Worm (Caenorhabditis elegans) whole organism, midembryonic: ENCODE data around the gene pdha-1.
A peak's percentile ranks its signal among the peaks of the same experiment; 100 is the strongest.

Experiments
- T22C8.4 ChIP-seq: fragments of 200-800 bp; sonication (Bioruptor generic); IDR thresholded peaks from 2 replicates; pipeline ENCODE4 v1.3.6; 2022; ENCODE audit warnings: missing genetic modification characterization, missing compliant biosample characterization
- cog-1 ChIP-seq: sonication (generic microtip); optimal IDR thresholded peaks from 2 replicates; lab custom pipeline; 2016; ENCODE audit warnings: missing genetic modification characterization, missing compliant biosample characterization
- flt-1 ChIP-seq: fragments of 200-800 bp; sonication (Bioruptor generic); IDR thresholded peaks from 2 replicates; pipeline ENCODE4 v1.3.6; 2022; ENCODE audit warnings: missing genetic modification characterization, missing compliant biosample characterization
- klf-2 ChIP-seq: fragments of 200-800 bp; sonication (Bioruptor generic); conservative IDR thresholded peaks from 2 replicates; pipeline ENCODE4 v1.3.6; 2022; ENCODE audit warnings: missing genetic modification reagents, missing genetic modification characterization, missing compliant biosample characterization
- med-1 ChIP-seq: sonication (generic microtip); optimal IDR thresholded peaks from 2 replicates; lab custom pipeline; 2017; ENCODE audit warnings: missing genetic modification characterization, mild to moderate bottlenecking, missing compliant biosample characterization, antibody characterized with exemption, missing genetic modification reagents; ENCODE audit not compliant: insufficient read depth
- ref-1 ChIP-seq: fragments of 200-800 bp; sonication (Bioruptor generic); conservative IDR thresholded peaks from 2 replicates; pipeline ENCODE4 v1.3.6; 2022; ENCODE audit warnings: missing genetic modification reagents, missing genetic modification characterization, missing compliant biosample characterization
- tab-1 ChIP-seq: fragments of 200-800 bp; sonication (Bioruptor generic); IDR thresholded peaks from 2 replicates; pipeline ENCODE4 v1.3.6; 2022; ENCODE audit warnings: missing genetic modification characterization, missing compliant biosample characterization
- ztf-23 ChIP-seq: fragments of 200-800 bp; sonication (Bioruptor generic); IDR thresholded peaks from 2 replicates; pipeline ENCODE4 v1.3.6; 2022; ENCODE audit warnings: missing genetic modification reagents, missing genetic modification characterization, missing compliant biosample characterization
- ztf-29 ChIP-seq: fragments of 200-800 bp; sonication (Bioruptor generic); IDR thresholded peaks from 2 replicates; pipeline ENCODE4 v1.3.6; 2022; ENCODE audit warnings: missing genetic modification reagents, missing genetic modification characterization, missing compliant biosample characterization

Gene pdha-1

ce11 chrII:8050477-8050876 is 15.6 kb upstream of the pdha-1 start, which contains the start of gene mtre-1:
Gene mtre-1 (minus strand): TSS chrII:8050577.
- TF ChIP-seq ztf-29 (GFP tag; lab: Robert Waterston, UW): no peak

ce11 chrII:8051330-8051729 is 14.8 kb upstream of the pdha-1 start:
- TF ChIP-seq T22C8.4 (GFP tag; lab: Robert Waterston, UW): no peak
- no peak for TF ChIP-seq tab-1 (GFP tag; lab: Robert Waterston, UW)
- no peak for TF ChIP-seq flt-1 (GFP tag; lab: Robert Waterston, UW)
- TF ChIP-seq klf-2 (GFP tag; lab: Robert Waterston, UW): no peak
- TF ChIP-seq ztf-23 (GFP tag; lab: Robert Waterston, UW): no peak
- TF ChIP-seq ref-1 (GFP tag; lab: Robert Waterston, UW): no peak

DNA sequence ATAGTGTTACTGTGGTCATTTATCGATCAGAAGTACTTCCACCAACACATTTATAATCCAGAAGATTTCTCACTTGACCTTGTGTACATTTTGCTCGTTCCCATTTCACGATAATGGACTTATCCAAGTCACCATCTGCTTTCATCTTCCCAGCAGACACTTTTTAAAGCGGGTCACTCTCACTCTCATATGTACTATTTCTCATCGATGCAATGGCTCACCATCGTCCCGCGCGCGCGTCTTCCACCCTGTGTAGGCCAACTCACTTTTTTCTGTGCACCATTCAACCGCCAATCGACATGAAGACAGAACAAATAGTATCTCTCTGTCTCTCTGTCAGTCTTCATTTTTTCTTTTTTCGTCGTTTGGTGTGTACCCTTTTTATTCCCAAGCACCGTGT is 13.9 kb upstream of the pdha-1 start:
- TF ChIP-seq tab-1 (GFP tag; lab: Robert Waterston, UW): no peak
- no peak for TF ChIP-seq T22C8.4 (GFP tag; lab: Robert Waterston, UW)
- TF ChIP-seq flt-1 (GFP tag; lab: Robert Waterston, UW): no peak
- no peak for TF ChIP-seq ref-1 (GFP tag; lab: Robert Waterston, UW)
- no peak for TF ChIP-seq klf-2 (GFP tag; lab: Robert Waterston, UW)
- TF ChIP-seq ztf-29 (GFP tag; lab: Robert Waterston, UW): no peak
- TF ChIP-seq ztf-23 (GFP tag; lab: Robert Waterston, UW): no peak
- TF ChIP-seq med-1 (GFP tag; lab: Kevin White, UChicago): no peak
- TF ChIP-seq cog-1 (tag; lab: Kevin White, UChicago): no peak

- TF ChIP-seq flt-1 (GFP tag; lab: Robert Waterston, UW) (no peak), ztf-29 (GFP tag; lab: Robert Waterston, UW) (no peak), T22C8.4 (GFP tag; lab: Robert Waterston, UW) (no peak), tab-1 (GFP tag; lab: Robert Waterston, UW) (no peak), ztf-23 (GFP tag; lab: Robert Waterston, UW) (no peak)
Observed at ce11 chrII:8052850-8053249, 13.2 kb upstream of the pdha-1 start, which contains the start of gene T05H10.4. Gene T05H10.4 (plus strand): TSS chrII:8053150.

DNA sequence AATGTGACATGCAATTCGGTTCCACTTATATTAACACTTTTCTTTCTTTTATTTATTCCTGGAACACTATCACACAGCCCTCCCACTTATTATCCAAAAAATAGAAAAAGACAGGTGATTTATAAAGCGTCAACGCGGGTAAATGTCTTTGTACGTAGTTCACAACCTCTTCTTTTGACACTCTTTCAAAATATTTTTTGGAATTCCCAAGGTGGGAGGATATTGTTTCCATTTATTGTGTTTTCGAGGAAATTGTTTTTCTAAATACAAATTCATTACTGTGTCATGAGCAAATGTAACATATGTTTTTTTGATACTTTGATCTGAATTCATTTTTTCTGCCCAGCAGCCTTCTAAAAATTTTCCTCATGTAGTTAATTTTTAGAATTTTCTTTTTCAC is 8.2 kb upstream of the pdha-1 start:
- TF ChIP-seq flt-1 (GFP tag; lab: Robert Waterston, UW) (no peak), ztf-23 (GFP tag; lab: Robert Waterston, UW) (no peak), klf-2 (GFP tag; lab: Robert Waterston, UW) (no peak), cog-1 (tag; lab: Kevin White, UChicago) (no peak), T22C8.4 (GFP tag; lab: Robert Waterston, UW) (no peak), tab-1 (GFP tag; lab: Robert Waterston, UW) (no peak), ref-1 (GFP tag; lab: Robert Waterston, UW) (no peak), med-1 (GFP tag; lab: Kevin White, UChicago) (no peak), ztf-29 (GFP tag; lab: Robert Waterston, UW) (no peak)

DNA sequence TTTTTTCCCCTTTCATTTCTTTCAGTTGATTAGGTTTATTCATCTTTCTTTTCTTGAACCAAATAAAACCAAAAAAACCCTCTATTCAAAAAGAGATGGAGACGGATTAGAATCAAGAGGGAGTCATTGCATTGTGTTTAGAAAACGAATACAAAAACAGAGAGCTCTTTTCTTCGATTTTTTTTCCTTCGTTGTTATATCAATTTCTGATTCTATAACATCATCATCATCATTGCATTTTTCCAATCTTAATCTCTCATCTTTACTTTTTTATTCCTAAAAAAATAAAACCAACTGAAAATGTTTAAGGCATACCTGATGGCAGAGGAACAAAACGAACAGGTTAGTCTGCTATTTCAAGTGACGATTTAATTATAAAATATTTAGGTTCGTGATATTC is 7.3 kb upstream of the pdha-1 start, which contains the start of gene T05H10.8:
Gene T05H10.8 (plus strand): TSS at position 301 of the 400 bp plus-strand sequence.
- TF ChIP-seq flt-1 (GFP tag; lab: Robert Waterston, UW): no peak
- no peak for TF ChIP-seq med-1 (GFP tag; lab: Kevin White, UChicago)
- TF ChIP-seq ztf-23 (GFP tag; lab: Robert Waterston, UW): no peak
- TF ChIP-seq ztf-29 (GFP tag; lab: Robert Waterston, UW): no peak
- no peak for TF ChIP-seq T22C8.4 (GFP tag; lab: Robert Waterston, UW)
- TF ChIP-seq klf-2 (GFP tag; lab: Robert Waterston, UW): no peak
- no peak for TF ChIP-seq cog-1 (tag; lab: Kevin White, UChicago)
- no peak for TF ChIP-seq ref-1 (GFP tag; lab: Robert Waterston, UW)
- no peak for TF ChIP-seq tab-1 (GFP tag; lab: Robert Waterston, UW)

ce11 chrII:8059532-8059931 is 6.6 kb upstream of the pdha-1 start:
- TF ChIP-seq ref-1 (GFP tag; lab: Robert Waterston, UW) (no peak), flt-1 (GFP tag; lab: Robert Waterston, UW) (no peak), med-1 (GFP tag; lab: Kevin White, UChicago) (no peak), ztf-29 (GFP tag; lab: Robert Waterston, UW) (no peak), tab-1 (GFP tag; lab: Robert Waterston, UW) (no peak), klf-2 (GFP tag; lab: Robert Waterston, UW) (no peak)

DNA sequence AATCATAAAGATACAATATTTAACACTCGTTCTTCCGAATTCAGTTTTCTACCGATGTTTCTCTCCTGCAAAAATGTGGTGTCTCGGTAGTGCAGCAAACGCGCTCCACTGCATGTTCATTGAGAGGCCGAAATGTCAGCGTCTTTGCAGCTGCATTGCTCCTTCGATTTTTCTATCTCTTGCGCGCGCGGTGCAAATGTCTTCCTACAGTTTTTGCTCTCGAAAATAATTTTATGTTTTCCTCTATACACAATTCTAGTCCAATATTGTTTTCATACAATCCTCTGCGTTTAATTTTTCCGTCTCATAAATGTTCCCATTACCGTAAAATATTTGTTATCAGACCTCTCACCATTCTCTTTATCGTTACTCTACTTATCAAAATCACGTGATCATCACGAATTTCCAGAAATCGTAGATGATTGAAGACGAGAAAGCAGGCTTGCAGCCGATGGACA is 3.7 kb upstream of the pdha-1 start, which contains the start of gene ufd-2:
Gene ufd-2 (plus strand): TSS at position 408 of the 458 bp plus-strand sequence.
- TF ChIP-seq tab-1 (GFP tag; lab: Robert Waterston, UW) (no peak), cog-1 (tag; lab: Kevin White, UChicago) (peak; percentile 14), med-1 (GFP tag; lab: Kevin White, UChicago) (no peak), klf-2 (GFP tag; lab: Robert Waterston, UW) (no peak)

DNA sequence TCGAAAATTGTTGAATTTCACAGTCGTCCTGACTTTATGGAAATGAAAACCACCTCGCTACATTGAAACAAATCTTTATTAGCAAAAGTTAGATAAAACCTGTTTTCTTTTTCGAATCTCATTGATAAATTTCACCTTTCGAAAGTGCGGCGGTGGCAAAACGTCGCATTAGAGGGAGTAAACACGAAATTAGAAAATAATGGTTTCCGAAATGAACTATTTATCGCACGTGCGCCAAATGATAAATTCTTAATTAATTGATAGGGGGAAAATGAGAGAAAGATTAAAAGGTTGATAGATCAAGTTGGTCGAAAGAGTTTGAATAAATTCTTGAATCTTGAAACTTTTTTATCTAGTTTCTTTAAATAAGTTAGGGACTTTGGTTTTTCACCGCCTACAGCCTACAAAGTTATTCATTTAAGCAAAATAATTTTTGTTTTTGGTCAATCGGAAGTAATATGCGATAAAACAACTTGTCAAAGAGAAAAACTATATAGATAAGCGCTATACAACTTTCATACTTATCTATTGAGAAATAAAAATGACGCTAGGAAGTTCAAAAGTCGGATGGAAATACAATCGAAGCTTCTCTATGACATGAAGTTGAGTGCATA is 5.0 kb downstream of the pdha-1 start:
- TF ChIP-seq T22C8.4 (GFP tag; lab: Robert Waterston, UW): no peak
